Worm (Caenorhabditis elegans) whole organism, early embryonic: ENCODE data around the gene gpx-4.
"Not testable (repeated sequence)": the region's sequence is repeated elsewhere in the genome, so short reads cannot be mapped to it uniquely, and the experiment has no call there.

ENCODE experiments used
- F13C5.2 ChIP-seq: sonication (generic microtip); optimal IDR thresholded peaks from 2 replicates; lab custom pipeline; 2017; ENCODE audit warnings: mild to moderate bottlenecking, missing genetic modification characterization, inconsistent platforms, missing compliant biosample characterization
- aly-1 ChIP-seq: sonication (generic microtip); optimal IDR thresholded peaks from 2 replicates; lab custom pipeline; 2016; ENCODE audit warnings: missing genetic modification characterization, missing compliant biosample characterization
- ama-1 ChIP-seq: fragments of 150-350 bp; optimal IDR thresholded peaks from 2 replicates; lab custom pipeline; 2014
- ceh-13 ChIP-seq: fragments of 200-800 bp; sonication (Bioruptor generic); optimal IDR thresholded peaks from 2 replicates; lab custom pipeline; 2018; ENCODE audit warnings: mild to moderate bottlenecking, missing genetic modification characterization, missing compliant biosample characterization
- ceh-36 ChIP-seq: sonication (generic microtip); optimal IDR thresholded peaks from 2 replicates; lab custom pipeline; 2016; ENCODE audit warnings: missing genetic modification characterization, inconsistent platforms, missing compliant biosample characterization
- ets-7 ChIP-seq: sonication (generic microtip); optimal IDR thresholded peaks from 2 replicates; lab custom pipeline; 2016; ENCODE audit warnings: missing genotype, missing genetic modification characterization, missing compliant biosample characterization
- flt-1 ChIP-seq: fragments of 200-800 bp; sonication (Bioruptor generic); IDR thresholded peaks from 2 replicates; pipeline ENCODE4 v1.3.6; 2022; ENCODE audit warnings: missing genetic modification characterization, missing compliant biosample characterization
- hmbx-1 ChIP-seq: sonication (generic microtip); optimal IDR thresholded peaks from 2 replicates; lab custom pipeline; 2016; ENCODE audit warnings: mild to moderate bottlenecking, missing genetic modification characterization, missing compliant biosample characterization
- hmg-4 ChIP-seq: fragments of 200-800 bp; sonication (Bioruptor generic); optimal IDR thresholded peaks from 2 replicates; lab custom pipeline; 2018; ENCODE audit warnings: mild to moderate bottlenecking, missing genetic modification characterization, missing compliant biosample characterization
- hnd-1 ChIP-seq: sonication (generic microtip); optimal IDR thresholded peaks from 2 replicates; lab custom pipeline; 2016; ENCODE audit warnings: missing genetic modification characterization, missing compliant biosample characterization
- pes-1 ChIP-seq: fragments of 200-800 bp; sonication (Bioruptor generic); IDR thresholded peaks from 2 replicates; pipeline ENCODE4 v1.3.6; 2022; ENCODE audit warnings: missing genetic modification reagents, missing genetic modification characterization, missing compliant biosample characterization
- scrt-1 ChIP-seq: fragments of 200-800 bp; sonication (Bioruptor generic); IDR thresholded peaks from 2 replicates; pipeline ENCODE4 v1.3.6; 2022; ENCODE audit warnings: missing genetic modification characterization, missing compliant biosample characterization
- sea-1 ChIP-seq: fragments of 200-800 bp; sonication (Bioruptor generic); conservative IDR thresholded peaks from 2 replicates; pipeline ENCODE4 v1.3.6; 2022; ENCODE audit warnings: missing genetic modification characterization, missing compliant biosample characterization
- tbx-11 ChIP-seq: fragments of 200-800 bp; sonication (Bioruptor generic); IDR thresholded peaks from 2 replicates; pipeline ENCODE4 v1.3.6; 2022; ENCODE audit warnings: missing genetic modification characterization, missing compliant biosample characterization
- tbx-37 ChIP-seq: fragments of 200-800 bp; sonication (Bioruptor generic); conservative IDR thresholded peaks from 2 replicates; pipeline ENCODE4 v1.3.6; 2022; ENCODE audit warnings: missing genetic modification reagents, missing genetic modification characterization, missing compliant biosample characterization
- tra-4 ChIP-seq: sonication (generic microtip); optimal IDR thresholded peaks from 2 replicates; lab custom pipeline; 2017; ENCODE audit warnings: missing genetic modification characterization, missing compliant biosample characterization

gpx-4 gene

ce11 chrIV:2674915-2675314 is at the start of gene gpx-4:
Gene gpx-4, minus strand, starts transcription at chrIV:2675015.
- TF ChIP-seq ceh-13 (GFP tag; lab: Kevin White, UChicago); ama-1 (lab: Kevin White, UChicago); tbx-37 (GFP tag; lab: Robert Waterston, UW): not testable (repeated sequence)

- TF ChIP-seq tbx-11 (GFP tag; lab: Robert Waterston, UW); ceh-13 (GFP tag; lab: Kevin White, UChicago); tra-4 (tag; lab: Kevin White, UChicago): not testable (repeated sequence)
These were observed 44.9 kb upstream of the gpx-4 start, which contains the start of gene ndua-12 for ce11 chrIV:2719734-2720133. Gene ndua-12, minus strand, starts transcription at chrIV:2719834.

- not testable (repeated sequence) for TF ChIP-seq sea-1 (GFP tag; lab: Robert Waterston, UW); ceh-13 (GFP tag; lab: Kevin White, UChicago); hmg-4 (GFP tag; lab: Kevin White, UChicago)
These were observed 41.7 kb upstream of the gpx-4 start, which contains the start of gene Y94H6A.7 for ce11 chrIV:2716474-2716873. Gene Y94H6A.7, minus strand, starts transcription at chrIV:2716574.

- TF ChIP-seq scrt-1 (GFP tag; lab: Robert Waterston, UW) (no peak), hnd-1 (no peak), sea-1 (GFP tag; lab: Robert Waterston, UW) (no peak), F13C5.2 (tag; lab: Kevin White, UChicago) (no peak)
These were observed 38.1 kb upstream of the gpx-4 start, which contains the start of gene Y94H6A.12 for ce11 chrIV:2712935-2713334. Gene Y94H6A.12, minus strand, starts transcription at chrIV:2713035.

- TF ChIP-seq pes-1 (GFP tag; lab: Robert Waterston, UW) (no peak), tra-4 (tag; lab: Kevin White, UChicago) (no peak), tbx-11 (GFP tag; lab: Robert Waterston, UW) (no peak), aly-1 (no peak), sea-1 (GFP tag; lab: Robert Waterston, UW) (no peak), F13C5.2 (tag; lab: Kevin White, UChicago) (no peak), ets-7 (tag; lab: Kevin White, UChicago) (no peak), ama-1 (lab: Kevin White, UChicago) (no peak)
These were observed 36.4 kb upstream of the gpx-4 start for ce11 chrIV:2711122-2711669.

- no peak for TF ChIP-seq flt-1 (GFP tag; lab: Robert Waterston, UW)
- TF ChIP-seq aly-1 = no peak
These were observed 35.6 kb upstream of the gpx-4 start, which contains the start of gene Y94H6A.10 for ce11 chrIV:2710203-2710935. Gene Y94H6A.10, minus strand, starts transcription at chrIV:2710666.

- TF ChIP-seq scrt-1 (GFP tag; lab: Robert Waterston, UW) = no peak
- TF ChIP-seq tbx-11 (GFP tag; lab: Robert Waterston, UW) = no peak
- TF ChIP-seq ceh-13 (GFP tag; lab: Kevin White, UChicago) = no peak
- no peak for TF ChIP-seq ceh-36 (tag; lab: Kevin White, UChicago)
- no peak for TF ChIP-seq hmg-4 (GFP tag; lab: Kevin White, UChicago)
- no peak for TF ChIP-seq sea-1 (GFP tag; lab: Robert Waterston, UW)
- no peak for TF ChIP-seq ets-7 (tag; lab: Kevin White, UChicago)
- TF ChIP-seq aly-1 = no peak
- TF ChIP-seq F13C5.2 (tag; lab: Kevin White, UChicago) = no peak
- TF ChIP-seq pes-1 (GFP tag; lab: Robert Waterston, UW) = no peak
- no peak for TF ChIP-seq hmbx-1 (tag; lab: Kevin White, UChicago)
- no peak for TF ChIP-seq flt-1 (GFP tag; lab: Robert Waterston, UW)
- no peak for TF ChIP-seq ama-1 (lab: Kevin White, UChicago)
- no peak for TF ChIP-seq tbx-37 (GFP tag; lab: Robert Waterston, UW)
These were observed 34.9 kb upstream of the gpx-4 start for ce11 chrIV:2709590-2710201.

- TF ChIP-seq hmg-4 (GFP tag; lab: Kevin White, UChicago) = peak; percentile 24
- TF ChIP-seq F13C5.2 (tag; lab: Kevin White, UChicago) = peak; percentile 29
- TF ChIP-seq flt-1 (GFP tag; lab: Robert Waterston, UW) = no peak
These were observed 33.6 kb upstream of the gpx-4 start for ce11 chrIV:2708329-2708965.
